Worm (Caenorhabditis elegans): Measurements from ENCODE around the gene C09G12.17.

DNA sequence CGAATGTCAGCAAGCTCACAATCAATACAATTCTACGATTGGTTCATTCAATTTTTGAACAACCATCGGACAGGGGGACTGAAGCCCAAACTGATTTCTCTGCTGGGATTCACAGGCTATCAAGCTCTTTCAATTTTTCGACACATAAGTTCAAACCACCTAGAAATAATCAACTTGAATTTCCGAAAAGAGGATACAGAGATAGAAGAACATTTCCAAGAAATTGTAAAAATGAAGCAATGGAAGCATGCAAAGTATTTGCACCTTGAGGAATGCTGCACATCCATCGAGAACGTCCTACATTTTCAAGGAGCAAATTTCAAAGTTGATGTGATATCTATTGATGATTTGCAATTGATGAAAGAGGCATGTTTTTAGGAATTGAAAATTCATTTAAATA, 28.5 kb downstream of the C09G12.17 start:
- TF ChIP-seq ref-1 (GFP tag; conservative IDR thresholded peaks at IDR 0.05) (no peak), klf-2 (GFP tag; conservative IDR thresholded peaks at IDR 0.05) (no peak)

Data from whole organism, midembryonic.